Fruit fly (Drosophila melanogaster) whole organism, embryonic: ENCODE data around the gene MRG15.
A peak's percentile ranks its signal among the peaks of the same experiment; 100 is the strongest.

Experiments
- Ada2b ChIP-seq: fragments of 200-800 bp; sonication (Bioruptor generic); IDR thresholded peaks from 2 replicates; pipeline ENCODE4 v1.3.6; 2022; ENCODE audit warnings: missing biosample characterization, missing genetic modification characterization
- Antp ChIP-seq: fragments of 200-800 bp; sonication (Bioruptor generic); optimal IDR thresholded peaks from 3 replicates; lab custom pipeline; 2016; ENCODE audit warnings: missing biosample characterization, missing genetic modification characterization
- B-H2 ChIP-seq: fragments of 200-800 bp; sonication (Bioruptor generic); optimal IDR thresholded peaks from 2 replicates; lab custom pipeline; 2018; ENCODE audit warnings: missing biosample characterization, mild to moderate bottlenecking, missing genetic modification characterization
- BEAF-32 ChIP-seq: fragments of 200-800 bp; sonication (Bioruptor generic); optimal IDR thresholded peaks from 3 replicates; lab custom pipeline; 2017; ENCODE audit warnings: missing biosample characterization, missing genetic modification characterization, mild to moderate bottlenecking, moderate library complexity, missing genetic modification reagents
- CG10565 ChIP-seq: fragments of 200-800 bp; sonication (Bioruptor generic); optimal IDR thresholded peaks from 3 replicates; lab custom pipeline; 2016; ENCODE audit warnings: missing biosample characterization, mild to moderate bottlenecking, missing genetic modification characterization
- CG11398 ChIP-seq: fragments of 200-800 bp; sonication (Bioruptor generic); optimal IDR thresholded peaks from 2 replicates; lab custom pipeline; 2016; ENCODE audit warnings: missing biosample characterization, missing genetic modification characterization
- CG12942 ChIP-seq: fragments of 200-800 bp; sonication (Bioruptor generic); optimal IDR thresholded peaks from 3 replicates; lab custom pipeline; 2016; ENCODE audit warnings: missing biosample characterization, missing genetic modification characterization
- CG14710 ChIP-seq: fragments of 200-800 bp; sonication (Bioruptor generic); optimal IDR thresholded peaks from 3 replicates; lab custom pipeline; 2019; ENCODE audit warnings: missing biosample characterization, mild to moderate bottlenecking, missing genetic modification characterization, moderate library complexity
- CG16813 ChIP-seq: fragments of 200-800 bp; sonication (Bioruptor generic); IDR thresholded peaks from 3 replicates; pipeline ENCODE4 v1.3.6; 2022; ENCODE audit warnings: missing biosample characterization, missing genetic modification characterization; ENCODE audit not compliant: partially characterized antibody
- CG2678 ChIP-seq: fragments of 200-800 bp; sonication (Bioruptor generic); optimal IDR thresholded peaks from 3 replicates; lab custom pipeline; 2019; ENCODE audit warnings: missing biosample characterization, mild to moderate bottlenecking, missing genetic modification characterization, moderate library complexity
- CG2889 ChIP-seq: fragments of 200-800 bp; sonication (Bioruptor generic); IDR thresholded peaks from 3 replicates; pipeline ENCODE4 v1.3.6; 2022; ENCODE audit warnings: missing biosample characterization, missing genetic modification characterization
- CG34422 ChIP-seq: fragments of 200-800 bp; sonication (Bioruptor generic); IDR thresholded peaks from 3 replicates; pipeline ENCODE4 v1.3.6; 2022; ENCODE audit warnings: missing biosample characterization, missing genetic modification characterization
- CG3847 ChIP-seq: fragments of 200-800 bp; sonication (Bioruptor generic); IDR thresholded peaks from 2 replicates; pipeline ENCODE4 v1.3.6; 2022; ENCODE audit warnings: missing biosample characterization, missing genetic modification characterization
- Drgx ChIP-seq: fragments of 200-800 bp; sonication (Bioruptor generic); IDR thresholded peaks from 2 replicates; pipeline ENCODE4 v1.3.6; 2022; ENCODE audit warnings: missing biosample characterization, missing genetic modification characterization
- E2f1 ChIP-seq: fragments of 200-800 bp; sonication (Bioruptor generic); IDR thresholded peaks from 2 replicates; pipeline ENCODE4 v1.3.6; 2022; ENCODE audit warnings: missing biosample characterization, missing genetic modification characterization
- Fer2 ChIP-seq: fragments of 200-800 bp; sonication (Bioruptor generic); optimal IDR thresholded peaks from 2 replicates; lab custom pipeline; 2018; ENCODE audit warnings: missing biosample characterization, mild to moderate bottlenecking, missing genetic modification characterization, moderate library complexity
- Hr3 ChIP-seq: fragments of 200-800 bp; sonication (Bioruptor generic); optimal IDR thresholded peaks from 3 replicates; lab custom pipeline; 2016; ENCODE audit warnings: missing biosample characterization, missing genetic modification characterization
- NfI ChIP-seq: fragments of 200-800 bp; sonication (Bioruptor generic); optimal IDR thresholded peaks from 3 replicates; lab custom pipeline; 2018; ENCODE audit warnings: missing biosample characterization, mild to moderate bottlenecking, missing genetic modification characterization, moderate library complexity
- Opbp ChIP-seq: fragments of 200-800 bp; sonication (Bioruptor generic); IDR thresholded peaks from 3 replicates; pipeline ENCODE4 v1.3.6; 2022; ENCODE audit warnings: missing biosample characterization, missing genetic modification characterization; ENCODE audit not compliant: partially characterized antibody
- Ptx1 ChIP-seq: fragments of 200-800 bp; sonication (Bioruptor generic); IDR thresholded peaks from 2 replicates; pipeline ENCODE4 v1.3.6; 2022; ENCODE audit warnings: missing biosample characterization, missing genetic modification characterization
- Scr ChIP-seq: fragments of 200-800 bp; sonication (Bioruptor generic); IDR thresholded peaks from 2 replicates; pipeline ENCODE4 v1.3.6; 2022; ENCODE audit warnings: missing biosample characterization, missing genetic modification characterization; ENCODE audit not compliant: partially characterized antibody
- YL-1 ChIP-seq: fragments of 200-800 bp; sonication (Bioruptor generic); optimal IDR thresholded peaks from 3 replicates; lab custom pipeline; 2017; ENCODE audit warnings: missing biosample characterization, mild to moderate bottlenecking, missing genetic modification characterization
- bab2 ChIP-seq: fragments of 200-800 bp; sonication (Bioruptor generic); optimal IDR thresholded peaks from 2 replicates; lab custom pipeline; 2016; ENCODE audit warnings: missing biosample characterization, missing genetic modification characterization
- bcd ChIP-seq: fragments of 200-800 bp; sonication (Bioruptor generic); optimal IDR thresholded peaks from 2 replicates; lab custom pipeline; 2017; ENCODE audit warnings: missing biosample characterization, mild to moderate bottlenecking, missing genetic modification characterization
- br ChIP-seq: fragments of >200 bp; optimal IDR thresholded peaks from 2 replicates; lab custom pipeline; 2017
- btn ChIP-seq: fragments of 200-800 bp; sonication (Bioruptor generic); optimal IDR thresholded peaks from 2 replicates; lab custom pipeline; 2016; ENCODE audit warnings: missing biosample characterization, missing genetic modification characterization
- cas ChIP-seq: fragments of 200-800 bp; sonication (Bioruptor generic); IDR thresholded peaks from 2 replicates; pipeline ENCODE4 v1.3.6; 2022; ENCODE audit warnings: missing biosample characterization, missing genetic modification characterization
- dati ChIP-seq: fragments of 200-800 bp; sonication (Bioruptor generic); IDR thresholded peaks from 2 replicates; pipeline ENCODE4 v1.3.6; 2022; ENCODE audit warnings: missing biosample characterization, missing genetic modification characterization
- ems ChIP-seq: fragments of 200-800 bp; sonication (Bioruptor generic); optimal IDR thresholded peaks from 3 replicates; lab custom pipeline; 2016; ENCODE audit warnings: missing biosample characterization, missing genetic modification characterization
- fd64A ChIP-seq: fragments of 200-800 bp; sonication (Bioruptor generic); optimal IDR thresholded peaks from 3 replicates; lab custom pipeline; 2018; ENCODE audit warnings: missing biosample characterization, mild to moderate bottlenecking, missing genetic modification characterization
- fru ChIP-seq: fragments of >200 bp; optimal IDR thresholded peaks from 2 replicates; lab custom pipeline; 2017
- gcm ChIP-seq: fragments of 200-800 bp; sonication (Bioruptor generic); optimal IDR thresholded peaks from 2 replicates; lab custom pipeline; 2019; ENCODE audit warnings: missing biosample characterization, mild to moderate bottlenecking, missing genetic modification characterization, moderate library complexity
- gfzf ChIP-seq: fragments of 200-800 bp; sonication (Bioruptor generic); optimal IDR thresholded peaks from 2 replicates; lab custom pipeline; 2016; ENCODE audit warnings: missing biosample characterization, mild to moderate bottlenecking, missing genetic modification characterization, moderate library complexity
- gsb ChIP-seq: fragments of 200-800 bp; sonication (Bioruptor generic); IDR thresholded peaks from 2 replicates; pipeline ENCODE4 v1.3.6; 2022; ENCODE audit warnings: missing biosample characterization, missing genetic modification characterization
- h ChIP-seq: fragments of >200 bp; optimal IDR thresholded peaks from 2 replicates; lab custom pipeline; 2017
- inv ChIP-seq: fragments of 200-800 bp; sonication (Bioruptor generic); IDR thresholded peaks from 2 replicates; pipeline ENCODE4 v1.3.6; 2022; ENCODE audit warnings: missing biosample characterization, missing genetic modification characterization; ENCODE audit not compliant: partially characterized antibody
- jumu ChIP-seq: fragments of 200-800 bp; sonication (Bioruptor generic); optimal IDR thresholded peaks from 3 replicates; lab custom pipeline; 2016; ENCODE audit warnings: missing biosample characterization, missing genetic modification characterization
- ken ChIP-seq: fragments of 200-800 bp; sonication (Bioruptor generic); IDR thresholded peaks from 3 replicates; pipeline ENCODE4 v1.3.6; 2022; ENCODE audit warnings: missing biosample characterization, missing genetic modification characterization
- lbe ChIP-seq: fragments of 200-800 bp; sonication (Bioruptor generic); optimal IDR thresholded peaks from 2 replicates; lab custom pipeline; 2016; ENCODE audit warnings: missing biosample characterization, mild to moderate bottlenecking, missing genetic modification characterization
- lola ChIP-seq, 3 experiments: fragments of >200 bp in 2 of 3; fragments of 200-800 bp in 1 of 3; sonication (Bioruptor generic) in 1 of 3; optimal IDR thresholded peaks; 2 replicates each; lab custom pipeline; 2017 to 2019; ENCODE audit warnings: missing biosample characterization in 3 of 3, missing genetic modification characterization in 3 of 3, mild to moderate bottlenecking in 1 of 3, moderate library complexity in 1 of 3
- nerfin-1 ChIP-seq: fragments of 200-800 bp; sonication (Bioruptor generic); optimal IDR thresholded peaks from 3 replicates; lab custom pipeline; 2019; ENCODE audit warnings: missing biosample characterization, mild to moderate bottlenecking, missing genetic modification characterization, moderate library complexity
- oc ChIP-seq: fragments of 200-800 bp; sonication (Bioruptor generic); optimal IDR thresholded peaks from 2 replicates; lab custom pipeline; 2018; ENCODE audit warnings: missing biosample characterization, mild to moderate bottlenecking, missing genetic modification characterization, moderate library complexity
- pb ChIP-seq: fragments of 200-800 bp; sonication (Bioruptor generic); optimal IDR thresholded peaks from 3 replicates; lab custom pipeline; 2016; ENCODE audit warnings: missing biosample characterization, missing genetic modification characterization
- pnt ChIP-seq: fragments of 200-800 bp; sonication (Bioruptor generic); optimal IDR thresholded peaks from 3 replicates; lab custom pipeline; 2016; ENCODE audit warnings: missing biosample characterization, missing genetic modification characterization
- pzg ChIP-seq: fragments of 200-800 bp; sonication (Bioruptor generic); optimal IDR thresholded peaks from 3 replicates; lab custom pipeline; 2018; ENCODE audit warnings: missing biosample characterization, mild to moderate bottlenecking, missing genetic modification characterization, moderate library complexity
- ranshi ChIP-seq: fragments of 200-800 bp; sonication (Bioruptor generic); IDR thresholded peaks from 2 replicates; pipeline ENCODE4 v1.3.6; 2022; ENCODE audit warnings: missing biosample characterization, missing genetic modification characterization
- sug ChIP-seq: fragments of 200-800 bp; optimal IDR thresholded peaks from 2 replicates; lab custom pipeline; 2019; ENCODE audit warnings: missing biosample characterization, mild to moderate bottlenecking, missing genetic modification characterization, moderate library complexity
- vfl ChIP-seq: fragments of 200-800 bp; sonication (Bioruptor generic); optimal IDR thresholded peaks from 2 replicates; lab custom pipeline; 2016; ENCODE audit warnings: missing biosample characterization, missing genetic modification characterization
- vvl ChIP-seq: fragments of 200-800 bp; sonication (Bioruptor generic); IDR thresholded peaks from 2 replicates; pipeline ENCODE4 v1.3.6; 2022; ENCODE audit warnings: missing biosample characterization, missing genetic modification characterization
- zf30C ChIP-seq: fragments of 200-800 bp; sonication (Bioruptor generic); optimal IDR thresholded peaks from 3 replicates; lab custom pipeline; 2018; ENCODE audit warnings: missing biosample characterization, mild to moderate bottlenecking, missing genetic modification characterization

MRG15 gene

dm6 chr3R:15242186-15243045 lies 35.5 kb downstream of the MRG15 start, which contains the start of the genes tefu and Hsc70-4 (continued):
- peak; percentile 81 for TF ChIP-seq ken (GFP tag; lab: Robert Waterston, UW)
- TF ChIP-seq jumu: peak; percentile 78
- TF ChIP-seq fd64A (GFP tag; lab: Kevin White, UChicago): no peak
- TF ChIP-seq vvl (GFP tag; lab: Robert Waterston, UW): peak; percentile 80
- peak; percentile 55 for TF ChIP-seq bab2 (GFP tag; lab: Kevin White, UChicago)
- TF ChIP-seq pzg (GFP tag; lab: Kevin White, UChicago): peak; percentile 91
- peak; percentile 70 for TF ChIP-seq NfI (GFP tag; lab: Kevin White, UChicago)
- TF ChIP-seq Scr: no peak
- TF ChIP-seq ems (GFP tag; lab: Kevin White, UChicago): peak; percentile 79
- TF ChIP-seq bcd (GFP tag; lab: Kevin White, UChicago): peak; percentile 85
- TF ChIP-seq inv: no peak
- TF ChIP-seq Antp (GFP tag; lab: Kevin White, UChicago): peak; percentile 69
- peak; percentile 76 for TF ChIP-seq CG12942 (GFP tag; lab: Kevin White, UChicago)
- peak; percentile 42; the same call in 1 of the 2 replicates for TF ChIP-seq Drgx (GFP tag; lab: Robert Waterston, UW)
- peak; percentile 70 for TF ChIP-seq E2f1 (GFP tag; lab: Robert Waterston, UW)
- no peak for TF ChIP-seq CG11398
- TF ChIP-seq pb (GFP tag; lab: Kevin White, UChicago): no peak
- TF ChIP-seq fru: no peak
- TF ChIP-seq vfl (GFP tag; lab: Kevin White, UChicago): peak; percentile 71
- peak; percentile 75 for TF ChIP-seq sug (tag; lab: Kevin White, UChicago)
- TF ChIP-seq dati (GFP tag; lab: Robert Waterston, UW): no peak
- TF ChIP-seq cas (GFP tag; lab: Robert Waterston, UW): no peak; the same call in 1 of the 2 replicates
- TF ChIP-seq CG34422: peak; percentile 80
- TF ChIP-seq h (lab: Kevin White, UChicago): no peak
- peak; percentile 58 for TF ChIP-seq BEAF-32 (GFP tag; lab: Kevin White, UChicago)
- peak in 2 of 3 experiments; percentile 64 to 93 for TF ChIP-seq lola (GFP tag; optimal IDR thresholded peaks at IDR 0.05; lab: Kevin White, UChicago)
- no peak for TF ChIP-seq CG16813 (GFP tag; lab: Robert Waterston, UW)
- TF ChIP-seq CG2678: no peak
- TF ChIP-seq Ada2b (GFP tag; lab: Robert Waterston, UW): peak; percentile 75
- TF ChIP-seq YL-1: peak; percentile 44
- peak; percentile 58 for TF ChIP-seq nerfin-1 (tag; lab: Kevin White, UChicago)
- peak; percentile 85 for TF ChIP-seq pnt
- no peak for TF ChIP-seq CG10565 (GFP tag; lab: Kevin White, UChicago)
- TF ChIP-seq btn (GFP tag; lab: Kevin White, UChicago): no peak
- peak; percentile 89 for TF ChIP-seq ranshi (GFP tag; lab: Robert Waterston, UW)
- TF ChIP-seq br (lab: Kevin White, UChicago): no peak
- TF ChIP-seq Fer2: peak; percentile 21
- TF ChIP-seq oc: no peak
- TF ChIP-seq CG14710 (tag; lab: Kevin White, UChicago): peak; percentile 92
- peak; percentile 81 for TF ChIP-seq Hr3 (GFP tag; lab: Kevin White, UChicago)
- peak; percentile 64 for TF ChIP-seq B-H2 (GFP tag; lab: Kevin White, UChicago)
- TF ChIP-seq gcm: no peak
- TF ChIP-seq Opbp (GFP tag; lab: Robert Waterston, UW): peak; percentile 43; the same call in 2 of the 3 replicates
- TF ChIP-seq gfzf (GFP tag; lab: Kevin White, UChicago): peak; percentile 96
- TF ChIP-seq CG2889 (GFP tag; lab: Robert Waterston, UW): peak; percentile 63; the same call in 1 of the 3 replicates
- TF ChIP-seq gsb (GFP tag; lab: Robert Waterston, UW): 0 out of 2 replicates have a peak, but pooled peaks have one; percentile 43
- TF ChIP-seq lbe (GFP tag; lab: Kevin White, UChicago): no peak
- TF ChIP-seq zf30C: no peak
- peak; percentile 88 for TF ChIP-seq CG3847 (GFP tag; lab: Robert Waterston, UW)
- peak; percentile 84 for TF ChIP-seq Ptx1 (GFP tag; lab: Robert Waterston, UW)
